Fruit fly (Drosophila melanogaster) whole organism, prepupa: ENCODE measurements around the gene CG14054.

Experiments used
- Blimp-1 ChIP-seq: fragments of 200-800 bp; sonication (Bioruptor generic); optimal IDR thresholded peaks from 3 replicates; lab custom pipeline; 2017; ENCODE audit warnings: missing biosample characterization, missing genetic modification characterization, mild to moderate bottlenecking, moderate library complexity, missing genetic modification reagents
- CG9139 ChIP-seq: fragments of 200-800 bp; sonication (Bioruptor generic); optimal IDR thresholded peaks from 3 replicates; lab custom pipeline; 2017; ENCODE audit warnings: missing biosample characterization, mild to moderate bottlenecking, missing genetic modification characterization
- salr ChIP-seq, 2 experiments: fragments of 200-800 bp; sonication (Bioruptor generic); optimal IDR thresholded peaks; 3 replicates each; lab custom pipeline; 2016 to 2018; ENCODE audit warnings: missing biosample characterization in 2 of 2, missing genetic modification characterization in 2 of 2, mild to moderate bottlenecking in 1 of 2

DNA sequence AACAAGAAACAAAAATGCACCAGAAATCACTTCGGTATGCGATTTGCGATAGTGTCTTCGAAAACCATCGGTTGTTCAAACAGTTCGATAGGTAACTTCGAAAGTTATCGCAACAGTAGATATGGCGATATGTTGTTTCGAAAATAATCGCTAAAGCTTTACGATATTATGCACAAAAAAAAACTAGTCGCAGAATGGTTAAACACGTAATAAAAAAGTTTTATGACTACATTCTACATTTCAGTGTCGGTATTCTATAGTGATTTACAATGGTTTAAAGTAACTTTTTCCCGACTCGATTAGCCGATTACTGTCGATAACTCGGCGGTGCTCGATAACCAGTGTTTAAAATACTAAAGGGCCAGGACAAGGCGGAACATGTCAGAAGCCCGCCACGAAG, 1.1 kb downstream of the CG14054 start, which contains the start of gene CG4281:
- no peak for TF ChIP-seq CG9139
- TF ChIP-seq salr (GFP tag; optimal IDR thresholded peaks at IDR 0.05; lab: Kevin White, UChicago) = no peak
- no peak for TF ChIP-seq Blimp-1 (GFP tag; lab: Kevin White, UChicago)
